Fruit fly (Drosophila melanogaster) whole organism: ENCODE data around the gene CG5342.

Experiments
- CG8478 ChIP-seq: fragments of >200 bp; optimal IDR thresholded peaks from 2 replicates; lab custom pipeline; 2018; ENCODE audit warnings: inconsistent platforms
- pan ChIP-seq: fragments of >200 bp; optimal IDR thresholded peaks from 2 replicates; lab custom pipeline; 2017
- psq ChIP-seq: fragments of >200 bp; optimal IDR thresholded peaks from 2 replicates; lab custom pipeline; 2017

DNA sequence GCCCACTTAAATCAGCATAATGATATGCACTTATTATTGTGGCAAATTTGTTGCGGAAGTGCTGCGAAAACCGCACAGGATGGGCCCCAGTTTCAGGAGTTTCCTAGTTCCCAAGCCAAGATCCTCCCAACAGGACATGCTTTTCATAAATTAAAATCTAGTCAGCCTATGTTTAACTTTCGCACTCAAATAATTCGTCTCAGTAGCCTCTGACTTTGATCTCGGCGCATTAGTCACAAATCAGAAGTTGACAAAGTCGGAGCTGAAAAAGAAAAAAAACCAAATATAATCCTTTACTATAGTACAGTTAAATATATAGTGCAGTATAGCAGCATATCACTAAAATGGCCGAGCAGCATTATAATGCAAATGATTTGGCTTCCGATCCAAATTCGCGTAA is 24.8 kb upstream of the CG5342 start, which contains the start of gene CG14708:
- no peak for TF ChIP-seq pan (lab: Kevin White, UChicago)
- no peak for TF ChIP-seq CG8478
- TF ChIP-seq psq = no peak
